Worm (Caenorhabditis elegans) whole organism, L2 larva: Measurements from ENCODE around the gene lido-17.

Source experiments
- aly-2 ChIP-seq: fragments of 150-350 bp; optimal IDR thresholded peaks from 2 replicates; lab custom pipeline; 2014; ENCODE audit warnings: missing biosample characterization, missing genetic modification characterization
- ceh-82 ChIP-seq: fragments of 150-350 bp; optimal IDR thresholded peaks from 2 replicates; lab custom pipeline; 2014; ENCODE audit warnings: missing biosample characterization, missing genetic modification characterization
- elt-1 ChIP-seq: fragments of 150-350 bp; optimal IDR thresholded peaks from 2 replicates; lab custom pipeline; 2014; ENCODE audit warnings: missing biosample characterization, missing genetic modification characterization
- elt-3 ChIP-seq: sonication (generic microtip); optimal IDR thresholded peaks from 2 replicates; lab custom pipeline; 2017; ENCODE audit warnings: missing biosample characterization, missing genetic modification characterization
- nhr-11 ChIP-seq: fragments of 150-350 bp; optimal IDR thresholded peaks from 2 replicates; lab custom pipeline; 2014; ENCODE audit warnings: missing biosample characterization, missing genetic modification characterization
- nhr-237 ChIP-seq: fragments of 150-350 bp; optimal IDR thresholded peaks from 2 replicates; lab custom pipeline; 2014; ENCODE audit warnings: missing biosample characterization, missing genetic modification characterization
- unc-55 ChIP-seq: fragments of 150-350 bp; sonication (generic microtip); optimal IDR thresholded peaks from 3 replicates; lab custom pipeline; 2014; ENCODE audit warnings: missing biosample characterization, missing genetic modification reagents, missing genetic modification characterization
- ztf-11 ChIP-seq: sonication (generic microtip); optimal IDR thresholded peaks from 2 replicates; lab custom pipeline; 2017; ENCODE audit warnings: missing biosample characterization, missing genetic modification characterization

- no peak for TF ChIP-seq ztf-11 (tag; lab: Kevin White, UChicago)
- no peak for TF ChIP-seq elt-3 (tag; lab: Kevin White, UChicago)
- TF ChIP-seq unc-55 = no peak
- no peak for TF ChIP-seq aly-2 (tag; lab: Kevin White, UChicago)
- TF ChIP-seq ceh-82 = no peak
- no peak for TF ChIP-seq nhr-11 (tag; lab: Kevin White, UChicago)
- TF ChIP-seq nhr-237 (tag; lab: Kevin White, UChicago) = no peak
- no peak for TF ChIP-seq elt-1 (tag; lab: Kevin White, UChicago)
Observed at ce11 chrII:9436009-9436408, 43.4 kb upstream of the lido-17 start, which contains the start of gene kin-16.
